Fruit fly (Drosophila melanogaster): ENCODE measurements around the gene yata.

The yata gene

dm6 chr3R:29736678-29737093, 12.3 kb upstream of the yata start, which contains the start of the genes CG7601 and CIA30 (continued):
- TF ChIP-seq ato (GFP tag; IDR thresholded peaks at IDR 0.05; ENCODE audit: partially characterized antibody) (peak; percentile 63; the same call in 1 of the 2 replicates), CG12744 (GFP tag; optimal IDR thresholded peaks at IDR 0.05) (peak; percentile 95), Deaf1 (tag; optimal IDR thresholded peaks at IDR 0.05) (no peak), Atf3 (GFP tag; optimal IDR thresholded peaks at IDR 0.05) (peak; percentile 97), CG15011 (GFP tag; optimal IDR thresholded peaks at IDR 0.05) (peak; percentile 94), fd64A (GFP tag; optimal IDR thresholded peaks at IDR 0.05) (peak; percentile 95), lilli (GFP tag; optimal IDR thresholded peaks at IDR 0.05) (peak; percentile 99), CG15269 (tag; optimal IDR thresholded peaks at IDR 0.05) (peak; percentile 97), usp (GFP tag; optimal IDR thresholded peaks at IDR 0.05) (no peak), Hsf (GFP tag; optimal IDR thresholded peaks at IDR 0.05) (peak; percentile 99), vfl (GFP tag; optimal IDR thresholded peaks at IDR 0.05) (peak; percentile 98), Six4 (GFP tag; optimal IDR thresholded peaks at IDR 0.05) (peak; percentile 99), Side (GFP tag; optimal IDR thresholded peaks at IDR 0.05) (peak; percentile 99), Sox100B (GFP tag; optimal IDR thresholded peaks at IDR 0.05) (peak; percentile 97), jigr1 (GFP tag; IDR thresholded peaks at IDR 0.05) (peak; percentile 100), CG3065 (GFP tag; optimal IDR thresholded peaks at IDR 0.05) (peak; percentile 93), sob (GFP tag; IDR thresholded peaks at IDR 0.05) (peak; percentile 100), CG10147 (GFP tag; optimal IDR thresholded peaks at IDR 0.05) (peak; percentile 99), CG9876 (GFP tag; optimal IDR thresholded peaks at IDR 0.05) (peak; percentile 99), CG12155 (GFP tag; optimal IDR thresholded peaks at IDR 0.05) (peak; percentile 96), pan (optimal IDR thresholded peaks at IDR 0.05) (no peak), pan (GFP tag; optimal IDR thresholded peaks at IDR 0.05 in 1 of 2, IDR thresholded peaks at IDR 0.05 in 1 of 2) (peak in 1 of 2 experiments; percentile 100), D (optimal IDR thresholded peaks at IDR 0.05) (no peak), D (GFP tag; optimal IDR thresholded peaks at IDR 0.05) (peak; percentile 97), CG15601 (tag; optimal IDR thresholded peaks at IDR 0.05) (no peak), trh (GFP tag; optimal IDR thresholded peaks at IDR 0.05) (peak; percentile 97), Sox102F (GFP tag; optimal IDR thresholded peaks at IDR 0.05) (peak; percentile 96), eyg (GFP tag; optimal IDR thresholded peaks at IDR 0.05) (peak; percentile 98), CG10366 (GFP tag; IDR thresholded peaks at IDR 0.05) (peak; percentile 100), Xrp1 (GFP tag; IDR thresholded peaks at IDR 0.05) (peak; percentile 100), her (GFP tag; optimal IDR thresholded peaks at IDR 0.05) (peak; percentile 97), CG8944 (GFP tag; optimal IDR thresholded peaks at IDR 0.05) (peak; percentile 99), CG2129 (GFP tag; IDR thresholded peaks at IDR 0.05; ENCODE audit: partially characterized antibody) (no peak), CG11504 (tag; optimal IDR thresholded peaks at IDR 0.05) (peak; percentile 97), Elba2 (GFP tag; optimal IDR thresholded peaks at IDR 0.05) (peak; percentile 70), CG1233 (GFP tag; optimal IDR thresholded peaks at IDR 0.05) (peak; percentile 99), Sin3A (optimal IDR thresholded peaks at IDR 0.05) (peak; percentile 6), Optix (GFP tag; IDR thresholded peaks at IDR 0.05) (peak; percentile 100), hth (optimal IDR thresholded peaks at IDR 0.05) (no peak), disco-r (GFP tag; optimal IDR thresholded peaks at IDR 0.05) (peak; percentile 97), Bteb2 (GFP tag; optimal IDR thresholded peaks at IDR 0.05) (peak; percentile 97), gem (tag; optimal IDR thresholded peaks at IDR 0.05) (peak; percentile 99), NC2α (GFP tag; optimal IDR thresholded peaks at IDR 0.05) (peak; percentile 94), CG1792 (GFP tag; optimal IDR thresholded peaks at IDR 0.05) (peak; percentile 98), CG8290 (GFP tag; optimal IDR thresholded peaks at IDR 0.05) (peak; percentile 99), CG8290 (tag; optimal IDR thresholded peaks at IDR 0.05) (peak in 1 of 2 experiments; percentile 67), CG12769 (tag; optimal IDR thresholded peaks at IDR 0.05) (peak; percentile 21), CG32532 (GFP tag; IDR thresholded peaks at IDR 0.05) (peak; percentile 100), Poxn (GFP tag; IDR thresholded peaks at IDR 0.05) (peak; percentile 99), cad (GFP tag; optimal IDR thresholded peaks at IDR 0.05) (no peak), Blimp-1 (GFP tag; optimal IDR thresholded peaks at IDR 0.05) (peak; percentile 95), corto (GFP tag; optimal IDR thresholded peaks at IDR 0.05) (peak; percentile 88), CG17385 (GFP tag; optimal IDR thresholded peaks at IDR 0.05) (peak; percentile 91)

Measured in whole organism, embryonic.